Fruit fly (Drosophila melanogaster) whole organism, embryonic: ENCODE measurements around the gene VGlut.
A peak's percentile ranks its signal among the peaks of the same experiment; 100 is the strongest.

ENCODE experiments used
- ATbp ChIP-seq: fragments of 200-800 bp; sonication (Bioruptor generic); optimal IDR thresholded peaks from 2 replicates; lab custom pipeline; 2017; ENCODE audit warnings: missing biosample characterization, mild to moderate bottlenecking, missing genetic modification characterization, missing genetic modification reagents
- Atf-2 ChIP-seq: fragments of 200-800 bp; sonication (Bioruptor generic); optimal IDR thresholded peaks from 2 replicates; lab custom pipeline; 2016; ENCODE audit warnings: missing biosample characterization, missing genetic modification characterization
- Atf3 ChIP-seq: fragments of 200-800 bp; sonication (Bioruptor generic); optimal IDR thresholded peaks from 3 replicates; lab custom pipeline; 2016; ENCODE audit warnings: missing biosample characterization, missing genetic modification characterization
- CG11247 ChIP-seq: fragments of 200-800 bp; sonication (Bioruptor generic); IDR thresholded peaks from 2 replicates; pipeline ENCODE4 v1.3.6; 2022; ENCODE audit warnings: missing biosample characterization, missing genetic modification characterization
- CG12659 ChIP-seq: fragments of 200-800 bp; sonication (Bioruptor generic); optimal IDR thresholded peaks from 3 replicates; lab custom pipeline; 2017; ENCODE audit warnings: mild to moderate bottlenecking, missing biosample characterization, missing genetic modification reagents, missing genetic modification characterization
- CG13424 ChIP-seq: fragments of 200-800 bp; sonication (Bioruptor generic); optimal IDR thresholded peaks from 2 replicates; lab custom pipeline; 2019; ENCODE audit warnings: missing biosample characterization, mild to moderate bottlenecking, missing genetic modification characterization, moderate library complexity
- CG15011 ChIP-seq: fragments of 200-800 bp; sonication (Bioruptor generic); optimal IDR thresholded peaks from 3 replicates; lab custom pipeline; 2018; ENCODE audit warnings: missing biosample characterization, mild to moderate bottlenecking, missing genetic modification characterization
- CG15073 ChIP-seq: fragments of 200-800 bp; sonication (Bioruptor generic); optimal IDR thresholded peaks from 2 replicates; lab custom pipeline; 2016; ENCODE audit warnings: missing biosample characterization, missing genetic modification characterization
- CG15269 ChIP-seq: fragments of 200-800 bp; sonication (Bioruptor generic); optimal IDR thresholded peaks from 2 replicates; lab custom pipeline; 2018; ENCODE audit warnings: missing biosample characterization, mild to moderate bottlenecking, missing genetic modification characterization, moderate library complexity
- CG17359 ChIP-seq: fragments of 200-800 bp; sonication (Bioruptor generic); optimal IDR thresholded peaks from 3 replicates; lab custom pipeline; 2018; ENCODE audit warnings: missing biosample characterization, mild to moderate bottlenecking, missing genetic modification characterization, moderate library complexity
- CG18599 ChIP-seq: fragments of 200-800 bp; sonication (Bioruptor generic); optimal IDR thresholded peaks from 3 replicates; lab custom pipeline; 2017; ENCODE audit warnings: missing biosample characterization, missing genetic modification characterization, mild to moderate bottlenecking, moderate library complexity, missing genetic modification reagents
- CG31388 ChIP-seq: fragments of 200-800 bp; sonication (Bioruptor generic); optimal IDR thresholded peaks from 2 replicates; lab custom pipeline; 2016; ENCODE audit warnings: missing biosample characterization, missing genetic modification characterization
- CG5245 ChIP-seq: fragments of 200-800 bp; sonication (Bioruptor generic); optimal IDR thresholded peaks from 3 replicates; lab custom pipeline; 2016; ENCODE audit warnings: missing biosample characterization, missing genetic modification characterization
- CG6689 ChIP-seq: fragments of 200-800 bp; sonication (Bioruptor generic); IDR thresholded peaks from 2 replicates; pipeline ENCODE4 v1.3.6; 2022; ENCODE audit warnings: missing biosample characterization, missing genetic modification characterization
- CG7556 ChIP-seq: fragments of 200-800 bp; sonication (Bioruptor generic); optimal IDR thresholded peaks from 2 replicates; lab custom pipeline; 2017; ENCODE audit warnings: missing biosample characterization, mild to moderate bottlenecking, missing genetic modification characterization
- CG7839 ChIP-seq: fragments of 200-800 bp; sonication (Bioruptor generic); optimal IDR thresholded peaks from 3 replicates; lab custom pipeline; 2018; ENCODE audit warnings: missing biosample characterization, mild to moderate bottlenecking, missing genetic modification characterization, moderate library complexity
- CG8924 ChIP-seq: fragments of 200-800 bp; optimal IDR thresholded peaks from 3 replicates; lab custom pipeline; 2019; ENCODE audit warnings: missing biosample characterization, mild to moderate bottlenecking, missing genetic modification characterization, moderate library complexity
- Camta ChIP-seq: fragments of 200-800 bp; sonication (Bioruptor generic); optimal IDR thresholded peaks from 2 replicates; lab custom pipeline; 2016; ENCODE audit warnings: missing biosample characterization, missing genetic modification characterization
- CkIIα-i1 ChIP-seq: fragments of 200-800 bp; sonication (Bioruptor generic); IDR thresholded peaks from 2 replicates; pipeline ENCODE4 v1.3.6; 2022; ENCODE audit warnings: missing biosample characterization, missing genetic modification characterization
- CrebB ChIP-seq: fragments of 200-800 bp; sonication (Bioruptor generic); optimal IDR thresholded peaks from 3 replicates; lab custom pipeline; 2018; ENCODE audit warnings: missing biosample characterization, mild to moderate bottlenecking, missing genetic modification characterization
- Dbx ChIP-seq: fragments of 200-800 bp; sonication (Bioruptor generic); IDR thresholded peaks from 3 replicates; pipeline ENCODE4 v1.3.6; 2022; ENCODE audit warnings: missing biosample characterization, missing genetic modification characterization
- Deaf1 ChIP-seq: fragments of 200-800 bp; optimal IDR thresholded peaks from 3 replicates; lab custom pipeline; 2019; ENCODE audit warnings: missing biosample characterization, mild to moderate bottlenecking, missing genetic modification characterization, moderate library complexity
- Dip3 ChIP-seq: fragments of 200-800 bp; sonication (Bioruptor generic); optimal IDR thresholded peaks from 3 replicates; lab custom pipeline; 2016; ENCODE audit warnings: missing biosample characterization, missing genetic modification characterization
- Dll ChIP-seq: fragments of 200-800 bp; sonication (Bioruptor generic); IDR thresholded peaks from 4 replicates; pipeline ENCODE4 v1.3.6; 2022; ENCODE audit warnings: missing biosample characterization, missing genetic modification characterization; ENCODE audit not compliant: partially characterized antibody
- Doc3 ChIP-seq: fragments of 200-800 bp; sonication (Bioruptor generic); IDR thresholded peaks from 3 replicates; pipeline ENCODE4 v1.3.6; 2022; ENCODE audit warnings: missing biosample characterization, missing genetic modification characterization; ENCODE audit not compliant: partially characterized antibody
- Fer1 ChIP-seq: fragments of 200-800 bp; sonication (Bioruptor generic); optimal IDR thresholded peaks from 2 replicates; lab custom pipeline; 2017; ENCODE audit warnings: missing biosample characterization, mild to moderate bottlenecking, missing genetic modification characterization
- H15 ChIP-seq: fragments of 200-800 bp; sonication (Bioruptor generic); IDR thresholded peaks from 3 replicates; pipeline ENCODE4 v1.3.6; 2022; ENCODE audit warnings: missing biosample characterization, missing genetic modification characterization
- H2.0 ChIP-seq: fragments of 200-800 bp; sonication (Bioruptor generic); IDR thresholded peaks from 2 replicates; pipeline ENCODE4 v1.3.6; 2022; ENCODE audit warnings: missing biosample characterization, missing genetic modification characterization
- MBD-R2 ChIP-seq: fragments of 200-800 bp; sonication (Bioruptor generic); IDR thresholded peaks from 2 replicates; pipeline ENCODE4 v1.3.6; 2022; ENCODE audit warnings: missing biosample characterization, missing genetic modification characterization
- Med ChIP-seq: fragments of 200-800 bp; sonication (Bioruptor generic); peaks from one replicate; lab custom pipeline; 2016; ENCODE audit warnings: missing biosample characterization, missing genetic modification characterization, mild to moderate bottlenecking, inconsistent platforms, moderate library complexity
- Neu2 ChIP-seq: fragments of 200-800 bp; sonication (Bioruptor generic); optimal IDR thresholded peaks from 3 replicates; lab custom pipeline; 2016; ENCODE audit warnings: missing biosample characterization, missing genetic modification characterization, borderline replicate concordance
- Nf-YA ChIP-seq: fragments of 200-800 bp; sonication (Bioruptor generic); IDR thresholded peaks from 2 replicates; pipeline ENCODE4 v1.3.6; 2022; ENCODE audit warnings: missing biosample characterization, missing genetic modification characterization
- Ravus ChIP-seq: fragments of 200-800 bp; sonication (Bioruptor generic); IDR thresholded peaks from 2 replicates; pipeline ENCODE4 v1.3.6; 2022; ENCODE audit warnings: missing biosample characterization, missing genetic modification characterization
- Xrp1 ChIP-seq: fragments of 200-800 bp; sonication (Bioruptor generic); IDR thresholded peaks from 2 replicates; pipeline ENCODE4 v1.3.6; 2022; ENCODE audit warnings: missing biosample characterization, missing genetic modification characterization
- crp ChIP-seq, 2 experiments: fragments of 200-800 bp; sonication (Bioruptor generic); optimal IDR thresholded peaks; 2 replicates in 1 of 2; 3 replicates in 1 of 2; lab custom pipeline; 2017; ENCODE audit warnings: missing biosample characterization in 2 of 2, missing genetic modification characterization in 2 of 2, mild to moderate bottlenecking in 1 of 2, moderate library complexity in 1 of 2
- danr ChIP-seq: fragments of 200-800 bp; sonication (Bioruptor generic); IDR thresholded peaks from 2 replicates; pipeline ENCODE4 v1.3.6; 2022; ENCODE audit warnings: missing biosample characterization, missing genetic modification characterization
- dysf ChIP-seq: fragments of 200-800 bp; sonication (Bioruptor generic); IDR thresholded peaks from 3 replicates; pipeline ENCODE4 v1.3.6; 2022; ENCODE audit warnings: missing biosample characterization, missing genetic modification characterization
- eyg ChIP-seq: fragments of 200-800 bp; sonication (Bioruptor generic); optimal IDR thresholded peaks from 3 replicates; lab custom pipeline; 2016; ENCODE audit warnings: missing biosample characterization, missing genetic modification characterization
- gem ChIP-seq: fragments of 200-800 bp; sonication (Bioruptor generic); optimal IDR thresholded peaks from 2 replicates; lab custom pipeline; 2019; ENCODE audit warnings: missing biosample characterization, mild to moderate bottlenecking, missing genetic modification characterization, moderate library complexity
- hkb ChIP-seq, 2 experiments: fragments of 200-800 bp in 1 of 2; fragments of >200 bp in 1 of 2; sonication (Bioruptor generic) in 1 of 2; IDR thresholded peaks in 1 of 2; optimal IDR thresholded peaks in 1 of 2; 2 replicates each; pipeline versions ENCODE4 v1.3.6 to Lab custom; 2017 to 2022; ENCODE audit warnings: missing biosample characterization in 1 of 2, missing genetic modification characterization in 1 of 2
- jumu ChIP-seq: fragments of 200-800 bp; sonication (Bioruptor generic); optimal IDR thresholded peaks from 3 replicates; lab custom pipeline; 2016; ENCODE audit warnings: missing biosample characterization, missing genetic modification characterization
- knrl ChIP-seq: fragments of 200-800 bp; sonication (Bioruptor generic); IDR thresholded peaks from 3 replicates; pipeline ENCODE4 v1.3.6; 2022; ENCODE audit warnings: missing biosample characterization, missing genetic modification characterization; ENCODE audit not compliant: partially characterized antibody
- maf-S ChIP-seq: fragments of 200-800 bp; sonication (Bioruptor generic); optimal IDR thresholded peaks from 2 replicates; lab custom pipeline; 2016; ENCODE audit warnings: missing biosample characterization, missing genetic modification characterization
- nom ChIP-seq: fragments of 200-800 bp; sonication (Bioruptor generic); optimal IDR thresholded peaks from 2 replicates; lab custom pipeline; 2017; ENCODE audit warnings: missing biosample characterization, missing genetic modification characterization, mild to moderate bottlenecking, moderate library complexity, missing genetic modification reagents
- sc ChIP-seq, 3 experiments: fragments of >200 bp in 2 of 3; fragments of 200-800 bp in 1 of 3; sonication (Bioruptor generic) in 1 of 3; optimal IDR thresholded peaks; 2 replicates in 2 of 3; 3 replicates in 1 of 3; lab custom pipeline; 2017; ENCODE audit warnings: mild to moderate bottlenecking in 1 of 3, missing biosample characterization in 1 of 3, missing genetic modification characterization in 1 of 3, missing genetic modification reagents in 1 of 3
- sens ChIP-seq: fragments of 200-800 bp; sonication (Bioruptor generic); peaks from one replicate; lab custom pipeline; 2016; ENCODE audit warnings: missing biosample characterization, missing genetic modification characterization
- ssp ChIP-seq: fragments of 200-800 bp; sonication (Bioruptor generic); IDR thresholded peaks from 2 replicates; pipeline ENCODE4 v1.3.6; 2022; ENCODE audit warnings: missing biosample characterization, missing genetic modification characterization
- tna ChIP-seq: fragments of 200-800 bp; sonication (Bioruptor generic); IDR thresholded peaks from 2 replicates; pipeline ENCODE4 v1.3.6; 2022; ENCODE audit warnings: missing biosample characterization, missing genetic modification characterization; ENCODE audit not compliant: partially characterized antibody
- tup ChIP-seq: fragments of 200-800 bp; sonication (Bioruptor generic); optimal IDR thresholded peaks from 2 replicates; lab custom pipeline; 2016; ENCODE audit warnings: missing biosample characterization, mild to moderate bottlenecking, missing genetic modification characterization, moderate library complexity
- zen2 ChIP-seq: fragments of 200-800 bp; sonication (Bioruptor generic); IDR thresholded peaks from 3 replicates; pipeline ENCODE4 v1.3.6; 2022; ENCODE audit warnings: missing biosample characterization, missing genetic modification characterization; ENCODE audit not compliant: partially characterized antibody

Gene VGlut

dm6 chr2L:2394872-2395271 lies 5.2 kb upstream of the VGlut start (continued):
- TF ChIP-seq H15 (GFP tag; lab: Robert Waterston, UW): no peak
- no peak for TF ChIP-seq sc (optimal IDR thresholded peaks at IDR 0.05; lab: Kevin White, UChicago)
- TF ChIP-seq sc (GFP tag; optimal IDR thresholded peaks at IDR 0.05; lab: Kevin White, UChicago): no peak
- peak; percentile 70 for TF ChIP-seq Med (GFP tag; lab: Kevin White, UChicago)
- no peak for TF ChIP-seq CG11247
- peak; percentile 7 for TF ChIP-seq CG17359
- no peak for TF ChIP-seq tup
- no peak for TF ChIP-seq eyg (GFP tag; lab: Kevin White, UChicago)
- no peak for TF ChIP-seq CG15011
- no peak for TF ChIP-seq nom
- no peak for TF ChIP-seq maf-S
- TF ChIP-seq gem (tag; lab: Kevin White, UChicago): peak; percentile 40
- no peak for TF ChIP-seq dysf
- no peak for TF ChIP-seq Camta (GFP tag; lab: Kevin White, UChicago)
- TF ChIP-seq CG15269: peak; percentile 3
- TF ChIP-seq CG12659 (GFP tag; lab: Kevin White, UChicago): no peak
- TF ChIP-seq zen2: no peak
- no peak for TF ChIP-seq ssp (GFP tag; lab: Robert Waterston, UW)
- TF ChIP-seq crp (GFP tag; optimal IDR thresholded peaks at IDR 0.05; lab: Kevin White, UChicago): no peak
- no peak for TF ChIP-seq hkb (optimal IDR thresholded peaks at IDR 0.05; lab: Kevin White, UChicago)
- TF ChIP-seq hkb (GFP tag; IDR thresholded peaks at IDR 0.05; lab: Robert Waterston, UW): no peak
- TF ChIP-seq Atf3 (GFP tag; lab: Kevin White, UChicago): no peak
- no peak for TF ChIP-seq CG8924 (tag; lab: Kevin White, UChicago)
- no peak for TF ChIP-seq Neu2 (GFP tag; lab: Kevin White, UChicago)
- TF ChIP-seq MBD-R2 (GFP tag; lab: Robert Waterston, UW): no peak
- no peak for TF ChIP-seq tna (GFP tag; lab: Robert Waterston, UW)
- no peak for TF ChIP-seq Dbx (GFP tag; lab: Robert Waterston, UW)
- TF ChIP-seq Fer1 (GFP tag; lab: Kevin White, UChicago): peak; percentile 18
- TF ChIP-seq H2.0: no peak
- no peak for TF ChIP-seq knrl
- no peak for TF ChIP-seq danr (GFP tag; lab: Robert Waterston, UW)
- no peak for TF ChIP-seq CG31388 (GFP tag; lab: Kevin White, UChicago)
- peak; percentile 10 for TF ChIP-seq CG13424 (tag; lab: Kevin White, UChicago)
- TF ChIP-seq Atf-2: no peak
- TF ChIP-seq CrebB (tag; lab: Kevin White, UChicago): no peak
- TF ChIP-seq CG5245 (GFP tag; lab: Kevin White, UChicago): no peak
- TF ChIP-seq Dip3 (GFP tag; lab: Kevin White, UChicago): no peak
- TF ChIP-seq CG18599 (GFP tag; lab: Kevin White, UChicago): peak; percentile 48
- no peak for TF ChIP-seq Doc3 (GFP tag; lab: Robert Waterston, UW)
- TF ChIP-seq CG6689 (GFP tag; lab: Robert Waterston, UW): 0 out of 2 replicates have a peak, but pooled peaks have one; percentile 14
- no peak for TF ChIP-seq Nf-YA
- TF ChIP-seq ATbp (GFP tag; lab: Kevin White, UChicago): peak; percentile 3
- TF ChIP-seq Xrp1 (GFP tag; lab: Robert Waterston, UW): 0 out of 2 replicates have a peak, but pooled peaks have one; percentile 9
- no peak for TF ChIP-seq jumu
- peak; percentile 8 for TF ChIP-seq CG7839
- peak; percentile 16 for TF ChIP-seq CG7556 (GFP tag; lab: Kevin White, UChicago)
- no peak for TF ChIP-seq CG15073 (GFP tag; lab: Kevin White, UChicago)
- no peak for TF ChIP-seq CkIIα-i1 (GFP tag; lab: Robert Waterston, UW)
- peak; percentile 6 for TF ChIP-seq sens (GFP tag; lab: Kevin White, UChicago)
- no peak for TF ChIP-seq Ravus
- TF ChIP-seq Deaf1 (tag; lab: Kevin White, UChicago): no peak
- TF ChIP-seq Dll (GFP tag; lab: Robert Waterston, UW): no peak
